Fruit fly (Drosophila melanogaster): ENCODE results near the gene mRpL50.
A peak's percentile ranks its signal among the peaks of the same experiment; 100 is the strongest.

mRpL50 gene

DNA sequence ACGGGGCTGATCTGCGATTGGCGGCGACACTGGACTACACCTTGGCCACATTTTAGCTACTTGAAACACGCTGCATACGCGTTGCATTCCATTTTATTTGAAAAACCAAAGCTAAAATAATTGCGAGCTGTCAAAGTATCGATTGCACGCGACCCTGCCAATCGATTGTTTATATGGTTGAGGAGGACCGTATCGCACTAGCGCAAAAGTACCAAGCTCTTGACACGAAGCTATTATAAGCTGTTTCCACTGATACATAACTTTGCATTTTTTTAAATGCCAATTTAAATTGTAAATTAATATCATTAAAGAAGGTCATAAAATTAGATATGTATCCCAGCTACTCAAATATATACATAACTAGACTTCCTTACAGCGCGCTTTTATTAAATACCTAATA, 5.4 kb upstream of the mRpL50 start, which contains the start of gene Cdc27:
Cdc27 (minus strand) TSS at position 174 of the 400 bp plus-strand sequence.
- TF ChIP-seq CG7101 (tag; optimal IDR thresholded peaks at IDR 0.05): peak; percentile 43
- TF ChIP-seq pad (GFP tag; optimal IDR thresholded peaks at IDR 0.05): no peak
- TF ChIP-seq Mnt (GFP tag; optimal IDR thresholded peaks at IDR 0.05): peak; percentile 17
- peak; percentile 2 for TF ChIP-seq CG11617 (GFP tag; optimal IDR thresholded peaks at IDR 0.05)
- no peak for TF ChIP-seq tj (GFP tag; optimal IDR thresholded peaks at IDR 0.05)
- no peak for TF ChIP-seq ovo (GFP tag; optimal IDR thresholded peaks at IDR 0.05)
- peak; percentile 35 for TF ChIP-seq bab1 (GFP tag; optimal IDR thresholded peaks at IDR 0.05)
- no peak for TF ChIP-seq CG12768 (GFP tag; optimal IDR thresholded peaks at IDR 0.05)
- peak; percentile 19 for TF ChIP-seq toe (GFP tag; optimal IDR thresholded peaks at IDR 0.05)

DNA sequence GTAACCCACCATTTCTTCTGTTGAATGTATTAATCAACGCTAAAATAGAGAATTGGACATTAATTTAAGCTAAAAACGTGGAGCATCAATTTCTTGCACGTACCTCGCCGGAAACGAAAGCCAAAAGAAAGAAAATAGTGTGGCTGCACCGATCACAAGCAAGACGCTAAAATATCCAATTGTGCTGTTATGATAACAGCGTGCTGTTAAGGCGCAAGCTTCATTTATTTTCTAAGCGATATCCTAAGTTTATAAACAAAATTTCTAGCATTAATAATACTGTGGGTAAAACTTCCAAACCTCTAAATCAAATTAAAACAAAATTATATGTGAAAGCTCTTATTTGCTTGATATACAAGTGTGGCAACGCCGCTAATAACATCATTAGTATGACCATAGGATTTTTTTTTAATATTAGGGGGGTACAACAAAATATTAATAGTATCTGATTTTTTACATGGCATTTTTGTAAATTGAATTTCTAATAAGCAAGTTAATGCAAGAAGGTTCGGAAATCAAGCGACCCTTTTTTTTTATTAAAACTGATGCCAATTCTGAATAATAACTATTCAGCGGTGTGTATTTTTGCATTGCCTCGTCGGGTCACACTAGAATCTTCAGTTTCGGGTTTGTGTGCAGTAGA, 2.4 kb downstream of the mRpL50 start, which contains the start of the genes RpL18 and Neos:
RpL18 (minus strand) TSS at position 135 of the 643 bp plus-strand sequence.
Neos (plus strand) TSS at position 412 of the 643 bp plus-strand sequence.
- peak; percentile 65 for TF ChIP-seq CG7045 (GFP tag; optimal IDR thresholded peaks at IDR 0.05)
- TF ChIP-seq CG11617 (GFP tag; optimal IDR thresholded peaks at IDR 0.05): peak; percentile 88
- peak; percentile 80 for TF ChIP-seq CG5204 (GFP tag; optimal IDR thresholded peaks at IDR 0.05)
- TF ChIP-seq Hr96 (GFP tag; optimal IDR thresholded peaks at IDR 0.05): peak; percentile 73
- TF ChIP-seq kay (GFP tag; ENCODE audit: borderline replicate concordance): no peak
- TF ChIP-seq tj (GFP tag; optimal IDR thresholded peaks at IDR 0.05): peak; percentile 54
- TF ChIP-seq Mnt (GFP tag; optimal IDR thresholded peaks at IDR 0.05): peak; percentile 90
- peak; percentile 63 for TF ChIP-seq pad (GFP tag; optimal IDR thresholded peaks at IDR 0.05)
- TF ChIP-seq bab1 (GFP tag; optimal IDR thresholded peaks at IDR 0.05): peak; percentile 84
- peak; percentile 89 for TF ChIP-seq CG7101 (tag; optimal IDR thresholded peaks at IDR 0.05)
- TF ChIP-seq CG12768 (GFP tag; optimal IDR thresholded peaks at IDR 0.05): peak; percentile 70
- peak; percentile 56 for TF ChIP-seq CG14711 (tag; optimal IDR thresholded peaks at IDR 0.05)
- TF ChIP-seq CG1620 (GFP tag; optimal IDR thresholded peaks at IDR 0.05): peak; percentile 68
- peak; percentile 31 for TF ChIP-seq Clk (GFP tag; optimal IDR thresholded peaks at IDR 0.05)
- TF ChIP-seq toe (GFP tag; optimal IDR thresholded peaks at IDR 0.05): peak; percentile 78
- peak; percentile 36 for TF ChIP-seq cic (GFP tag; optimal IDR thresholded peaks at IDR 0.05)
- TF ChIP-seq Crg-1 (GFP tag; optimal IDR thresholded peaks at IDR 0.05): peak; percentile 85
- TF ChIP-seq CG33017 (tag; optimal IDR thresholded peaks at IDR 0.05): peak; percentile 61
- peak; percentile 70 for TF ChIP-seq ovo (GFP tag; optimal IDR thresholded peaks at IDR 0.05)
- no peak for TF ChIP-seq cnc (optimal IDR thresholded peaks at IDR 0.05)

DNA sequence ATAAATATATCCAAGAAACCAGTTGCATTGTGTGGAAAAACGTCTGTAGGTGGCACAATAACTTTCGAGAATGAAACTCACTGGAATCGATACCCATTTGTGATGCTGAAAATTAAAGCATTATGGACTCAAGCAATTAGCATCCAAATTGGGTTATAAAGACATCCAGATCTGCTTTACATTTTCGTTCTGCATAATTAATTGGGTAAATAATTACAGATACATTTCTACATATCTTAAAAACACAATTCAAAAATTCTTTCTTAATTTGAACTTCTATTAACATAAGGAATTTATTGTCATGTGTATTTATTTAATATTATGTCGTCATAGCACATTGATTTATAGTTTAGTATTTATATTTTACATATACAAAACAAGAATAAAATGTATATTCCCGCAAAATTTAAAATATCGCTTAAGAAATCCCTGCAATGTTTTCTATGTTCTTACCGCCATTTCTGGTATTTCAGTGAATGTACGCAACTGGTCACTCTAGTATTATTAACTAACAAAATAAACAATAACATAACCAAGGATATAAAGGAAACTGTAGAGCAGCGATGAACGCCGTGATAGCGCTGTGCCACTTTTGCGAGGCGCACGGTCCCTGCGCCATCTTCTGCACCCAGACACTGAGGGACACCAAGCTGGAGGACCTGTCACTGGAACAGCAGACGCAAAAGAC, 5.5 kb downstream of the mRpL50 start, which contains the start of the genes CG14829 and BHD:
CG14829 (minus strand) TSS at position 51 of the 688 bp plus-strand sequence.
BHD (plus strand) TSS at position 471 of the 688 bp plus-strand sequence.
- TF ChIP-seq CG5204 (GFP tag; optimal IDR thresholded peaks at IDR 0.05): no peak
- no peak for TF ChIP-seq CG14711 (tag; optimal IDR thresholded peaks at IDR 0.05)
- no peak for TF ChIP-seq cic (GFP tag; optimal IDR thresholded peaks at IDR 0.05)
- TF ChIP-seq CG1620 (GFP tag; optimal IDR thresholded peaks at IDR 0.05): no peak
- TF ChIP-seq Hr96 (GFP tag; optimal IDR thresholded peaks at IDR 0.05): no peak
- TF ChIP-seq tj (GFP tag; optimal IDR thresholded peaks at IDR 0.05): no peak
- TF ChIP-seq bab1 (GFP tag; optimal IDR thresholded peaks at IDR 0.05): no peak
- no peak for TF ChIP-seq kay (GFP tag; ENCODE audit: borderline replicate concordance)
- no peak for TF ChIP-seq CG33017 (tag; optimal IDR thresholded peaks at IDR 0.05)
- TF ChIP-seq pad (GFP tag; optimal IDR thresholded peaks at IDR 0.05): no peak
- no peak for TF ChIP-seq ovo (GFP tag; optimal IDR thresholded peaks at IDR 0.05)
- no peak for TF ChIP-seq Clk (GFP tag; optimal IDR thresholded peaks at IDR 0.05)
- no peak for TF ChIP-seq CG7045 (GFP tag; optimal IDR thresholded peaks at IDR 0.05)
- no peak for TF ChIP-seq CG7101 (tag; optimal IDR thresholded peaks at IDR 0.05)
- TF ChIP-seq cnc (optimal IDR thresholded peaks at IDR 0.05): no peak

DNA sequence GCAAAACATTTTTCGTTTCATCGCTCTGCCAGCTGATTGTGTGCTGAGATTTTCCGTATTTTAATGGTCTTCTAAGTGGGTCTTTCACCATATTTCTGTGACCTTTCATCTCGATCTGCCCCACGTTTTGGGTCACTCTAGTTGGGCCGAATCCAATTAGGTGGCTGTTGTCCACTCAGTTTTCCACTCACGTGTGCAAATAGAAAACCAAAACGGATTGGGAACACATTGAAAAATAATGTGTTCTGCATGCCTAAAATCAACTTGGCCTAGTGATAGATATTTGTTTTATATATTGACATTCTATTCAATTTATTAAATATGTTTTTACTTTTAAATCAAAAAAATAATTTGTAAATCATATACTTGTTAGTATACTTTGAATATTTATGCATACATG, 9.5 kb downstream of the mRpL50 start, which contains the start of gene CG14826:
CG14826 (plus strand) TSS at position 301 of the 400 bp plus-strand sequence.
- no peak for TF ChIP-seq Mnt (GFP tag; optimal IDR thresholded peaks at IDR 0.05)
- no peak for TF ChIP-seq toe (GFP tag; optimal IDR thresholded peaks at IDR 0.05)
- no peak for TF ChIP-seq cnc (optimal IDR thresholded peaks at IDR 0.05)
- TF ChIP-seq kay (GFP tag; ENCODE audit: borderline replicate concordance): no peak
- TF ChIP-seq CG12768 (GFP tag; optimal IDR thresholded peaks at IDR 0.05): no peak
- TF ChIP-seq CG5204 (GFP tag; optimal IDR thresholded peaks at IDR 0.05): no peak
- no peak for TF ChIP-seq CG7045 (GFP tag; optimal IDR thresholded peaks at IDR 0.05)
- TF ChIP-seq cic (GFP tag; optimal IDR thresholded peaks at IDR 0.05): no peak
- no peak for TF ChIP-seq tj (GFP tag; optimal IDR thresholded peaks at IDR 0.05)
- TF ChIP-seq CG33017 (tag; optimal IDR thresholded peaks at IDR 0.05): no peak
- no peak for TF ChIP-seq CG14711 (tag; optimal IDR thresholded peaks at IDR 0.05)
- TF ChIP-seq ovo (GFP tag; optimal IDR thresholded peaks at IDR 0.05): no peak
- no peak for TF ChIP-seq CG11617 (GFP tag; optimal IDR thresholded peaks at IDR 0.05)
- no peak for TF ChIP-seq CG7101 (tag; optimal IDR thresholded peaks at IDR 0.05)
